Fruit fly (Drosophila melanogaster) whole organism, adult: ENCODE data around the gene CalpC.

Source experiments
- CG12768 ChIP-seq: fragments of 200-800 bp; sonication (Bioruptor generic); optimal IDR thresholded peaks from 2 replicates; lab custom pipeline; 2017; ENCODE audit warnings: missing biosample characterization, missing genetic modification characterization, mild to moderate bottlenecking, moderate library complexity, missing genetic modification reagents
- CG33017 ChIP-seq: fragments of 200-800 bp; sonication (Bioruptor generic); optimal IDR thresholded peaks from 2 replicates; lab custom pipeline; 2018; ENCODE audit warnings: missing biosample characterization, mild to moderate bottlenecking, missing genetic modification characterization, moderate library complexity
- CG5204 ChIP-seq: fragments of 200-800 bp; sonication (Bioruptor generic); optimal IDR thresholded peaks from 2 replicates; lab custom pipeline; 2016; ENCODE audit warnings: missing biosample characterization, missing genetic modification characterization
- Hr96 ChIP-seq: fragments of 200-800 bp; sonication (Bioruptor generic); optimal IDR thresholded peaks from 2 replicates; lab custom pipeline; 2016; ENCODE audit warnings: missing biosample characterization, missing genetic modification characterization
- bab1 ChIP-seq: fragments of 200-800 bp; sonication (Bioruptor generic); optimal IDR thresholded peaks from 3 replicates; lab custom pipeline; 2019; ENCODE audit warnings: missing biosample characterization, mild to moderate bottlenecking, missing genetic modification characterization, moderate library complexity
- kay ChIP-seq: fragments of 200-800 bp; sonication (Bioruptor generic); peaks from one replicate; lab custom pipeline; 2016; ENCODE audit warnings: missing biosample characterization, missing genetic modification characterization, borderline replicate concordance

DNA sequence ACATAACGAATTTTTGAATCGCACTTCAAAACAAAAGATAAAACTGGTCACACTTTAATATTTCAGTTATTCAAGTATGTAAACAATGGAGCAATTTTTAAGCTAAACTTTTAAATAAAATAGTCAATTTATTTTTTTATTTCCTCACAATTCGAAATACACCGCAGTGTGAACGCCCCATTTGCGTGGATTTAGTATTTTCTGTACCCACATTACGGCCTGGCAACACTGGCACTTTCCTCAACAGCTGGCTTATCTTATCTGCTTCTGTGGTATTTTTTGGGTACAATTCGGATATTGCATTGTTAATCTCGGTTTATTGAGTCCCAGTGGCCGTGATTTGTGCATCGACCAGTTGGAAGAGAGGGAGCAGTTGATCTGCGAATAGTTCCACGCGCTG lies 24.5 kb downstream of the CalpC start, which contains the start of gene sl:
- TF ChIP-seq Hr96 (GFP tag; lab: Kevin White, UChicago) (no peak), CG12768 (GFP tag; lab: Kevin White, UChicago) (no peak), kay (GFP tag; lab: Kevin White, UChicago) (no peak), CG5204 (GFP tag; lab: Kevin White, UChicago) (no peak), bab1 (GFP tag; lab: Kevin White, UChicago) (no peak), CG33017 (tag; lab: Kevin White, UChicago) (no peak)
